Fruit fly (Drosophila melanogaster) whole organism, embryonic: ENCODE measurements around the gene CG43645.
A peak's percentile ranks its signal among the peaks of the same experiment; 100 is the strongest.

Source experiments
- Atf3 ChIP-seq: fragments of 200-800 bp; sonication (Bioruptor generic); optimal IDR thresholded peaks from 3 replicates; lab custom pipeline; 2016; ENCODE audit warnings: missing biosample characterization, missing genetic modification characterization
- CG10979 ChIP-seq: fragments of 200-800 bp; sonication (Bioruptor generic); optimal IDR thresholded peaks from 2 replicates; lab custom pipeline; 2018; ENCODE audit warnings: missing biosample characterization, mild to moderate bottlenecking, missing genetic modification characterization, moderate library complexity
- CG13775 ChIP-seq: fragments of 200-800 bp; sonication (Bioruptor generic); optimal IDR thresholded peaks from 3 replicates; lab custom pipeline; 2017; ENCODE audit warnings: missing biosample characterization, mild to moderate bottlenecking, missing genetic modification characterization
- CG14441 ChIP-seq: fragments of 200-800 bp; sonication (Bioruptor generic); IDR thresholded peaks from 2 replicates; pipeline ENCODE4 v1.3.6; 2022; ENCODE audit warnings: missing biosample characterization, missing genetic modification characterization
- CG15269 ChIP-seq: fragments of 200-800 bp; sonication (Bioruptor generic); optimal IDR thresholded peaks from 2 replicates; lab custom pipeline; 2018; ENCODE audit warnings: missing biosample characterization, mild to moderate bottlenecking, missing genetic modification characterization, moderate library complexity
- CG15601 ChIP-seq: fragments of 200-800 bp; sonication (Bioruptor generic); optimal IDR thresholded peaks from 3 replicates; lab custom pipeline; 2019; ENCODE audit warnings: missing biosample characterization, mild to moderate bottlenecking, missing genetic modification characterization, moderate library complexity
- CG15696 ChIP-seq: fragments of 200-800 bp; sonication (Bioruptor generic); optimal IDR thresholded peaks from 2 replicates; lab custom pipeline; 2019; ENCODE audit warnings: missing biosample characterization, mild to moderate bottlenecking, missing genetic modification characterization, moderate library complexity
- CG17568 ChIP-seq: fragments of 200-800 bp; sonication (Bioruptor generic); optimal IDR thresholded peaks from 2 replicates; lab custom pipeline; 2018; ENCODE audit warnings: missing biosample characterization, mild to moderate bottlenecking, missing genetic modification characterization, moderate library complexity
- CG18011 ChIP-seq: fragments of 200-800 bp; sonication (Bioruptor generic); optimal IDR thresholded peaks from 2 replicates; lab custom pipeline; 2017; ENCODE audit warnings: missing biosample characterization, missing genetic modification characterization, mild to moderate bottlenecking, moderate library complexity, missing genotype
- CG18262 ChIP-seq: fragments of 200-800 bp; optimal IDR thresholded peaks from 3 replicates; lab custom pipeline; 2019; ENCODE audit warnings: missing biosample characterization, mild to moderate bottlenecking, missing genetic modification characterization, moderate library complexity
- CG18619 ChIP-seq: fragments of 200-800 bp; sonication (Bioruptor generic); optimal IDR thresholded peaks from 3 replicates; lab custom pipeline; 2017; ENCODE audit warnings: missing biosample characterization, mild to moderate bottlenecking, missing genetic modification characterization
- CG34224 ChIP-seq: fragments of 200-800 bp; sonication (Bioruptor generic); IDR thresholded peaks from 3 replicates; pipeline ENCODE4 v1.3.6; 2022; ENCODE audit warnings: missing biosample characterization, missing genetic modification characterization; ENCODE audit not compliant: partially characterized antibody
- CG6765 ChIP-seq: fragments of 200-800 bp; sonication (Bioruptor generic); optimal IDR thresholded peaks from 3 replicates; lab custom pipeline; 2017; ENCODE audit warnings: missing biosample characterization, mild to moderate bottlenecking, missing genetic modification characterization
- CG7271 ChIP-seq: fragments of 200-800 bp; sonication (Bioruptor generic); optimal IDR thresholded peaks from 2 replicates; lab custom pipeline; 2018; ENCODE audit warnings: missing biosample characterization, mild to moderate bottlenecking, missing genetic modification characterization, moderate library complexity
- CG9437 ChIP-seq: fragments of 200-800 bp; sonication (Bioruptor generic); optimal IDR thresholded peaks from 2 replicates; lab custom pipeline; 2018; ENCODE audit warnings: missing biosample characterization, mild to moderate bottlenecking, missing genetic modification characterization
- Chrac-16 ChIP-seq: fragments of 200-800 bp; sonication (Bioruptor generic); optimal IDR thresholded peaks from 3 replicates; lab custom pipeline; 2016; ENCODE audit warnings: missing biosample characterization, missing genetic modification characterization
- Lhr ChIP-seq: fragments of 200-800 bp; sonication (Bioruptor generic); optimal IDR thresholded peaks from 3 replicates; lab custom pipeline; 2017; ENCODE audit warnings: mild to moderate bottlenecking, missing biosample characterization, missing genetic modification reagents, missing genetic modification characterization
- MTF-1 ChIP-seq: fragments of 200-800 bp; sonication (Bioruptor generic); optimal IDR thresholded peaks from 2 replicates; lab custom pipeline; 2018; ENCODE audit warnings: missing biosample characterization, mild to moderate bottlenecking, missing genetic modification characterization, borderline replicate concordance
- Med ChIP-seq: fragments of 200-800 bp; sonication (Bioruptor generic); peaks from one replicate; lab custom pipeline; 2016; ENCODE audit warnings: missing biosample characterization, missing genetic modification characterization, mild to moderate bottlenecking, inconsistent platforms, moderate library complexity
- Myb ChIP-seq: fragments of 200-800 bp; sonication (Bioruptor generic); optimal IDR thresholded peaks from 2 replicates; lab custom pipeline; 2016; ENCODE audit warnings: missing biosample characterization, missing genetic modification characterization
- Oli ChIP-seq: fragments of 200-800 bp; sonication (Bioruptor generic); optimal IDR thresholded peaks from 2 replicates; lab custom pipeline; 2018; ENCODE audit warnings: missing biosample characterization, mild to moderate bottlenecking, missing genetic modification characterization, moderate library complexity
- Rfx ChIP-seq: fragments of 200-800 bp; sonication (Bioruptor generic); IDR thresholded peaks from 2 replicates; pipeline ENCODE4 v1.3.6; 2022; ENCODE audit warnings: missing biosample characterization, missing genetic modification characterization
- Taf1 ChIP-seq: fragments of 200-800 bp; sonication (Bioruptor generic); IDR thresholded peaks from 2 replicates; pipeline ENCODE4 v1.3.6; 2022; ENCODE audit warnings: missing biosample characterization, missing genetic modification characterization
- Trl ChIP-seq, 3 experiments: fragments of >200 bp in 2 of 3; fragments of 200-800 bp in 1 of 3; sonication (Bioruptor generic) in 1 of 3; optimal IDR thresholded peaks; 2 replicates in 1 of 3; 3 replicates in 2 of 3; lab custom pipeline; 2016 to 2017; ENCODE audit warnings: missing biosample characterization in 1 of 3, missing genetic modification characterization in 1 of 3
- Vsx1 ChIP-seq: fragments of 200-800 bp; sonication (Bioruptor generic); optimal IDR thresholded peaks from 2 replicates; lab custom pipeline; 2017; ENCODE audit warnings: missing biosample characterization, mild to moderate bottlenecking, missing genetic modification characterization, missing genetic modification reagents
- Xrp1 ChIP-seq: fragments of 200-800 bp; sonication (Bioruptor generic); IDR thresholded peaks from 2 replicates; pipeline ENCODE4 v1.3.6; 2022; ENCODE audit warnings: missing biosample characterization, missing genetic modification characterization
- ase ChIP-seq: fragments of 200-800 bp; sonication (Bioruptor generic); IDR thresholded peaks from 3 replicates; pipeline ENCODE4 v1.3.6; 2022; ENCODE audit warnings: missing biosample characterization, missing genetic modification characterization
- cg ChIP-seq: fragments of 200-800 bp; sonication (Bioruptor generic); optimal IDR thresholded peaks from 3 replicates; lab custom pipeline; 2019; ENCODE audit warnings: missing biosample characterization, mild to moderate bottlenecking, missing genetic modification characterization, moderate library complexity
- dm ChIP-seq: fragments of 200-800 bp; sonication (Bioruptor generic); optimal IDR thresholded peaks from 3 replicates; lab custom pipeline; 2016; ENCODE audit warnings: missing biosample characterization, missing genetic modification characterization
- ems ChIP-seq: fragments of 200-800 bp; sonication (Bioruptor generic); optimal IDR thresholded peaks from 3 replicates; lab custom pipeline; 2016; ENCODE audit warnings: missing biosample characterization, missing genetic modification characterization
- ewg ChIP-seq: fragments of 200-800 bp; sonication (Bioruptor generic); optimal IDR thresholded peaks from 3 replicates; lab custom pipeline; 2017; ENCODE audit warnings: mild to moderate bottlenecking, missing biosample characterization, missing genetic modification reagents, missing genetic modification characterization
- fd102C ChIP-seq: fragments of 200-800 bp; sonication (Bioruptor generic); optimal IDR thresholded peaks from 2 replicates; lab custom pipeline; 2018; ENCODE audit warnings: missing biosample characterization, mild to moderate bottlenecking, missing genetic modification characterization, moderate library complexity
- gcm ChIP-seq: fragments of 200-800 bp; sonication (Bioruptor generic); optimal IDR thresholded peaks from 2 replicates; lab custom pipeline; 2019; ENCODE audit warnings: missing biosample characterization, mild to moderate bottlenecking, missing genetic modification characterization, moderate library complexity
- inv ChIP-seq: fragments of 200-800 bp; sonication (Bioruptor generic); IDR thresholded peaks from 2 replicates; pipeline ENCODE4 v1.3.6; 2022; ENCODE audit warnings: missing biosample characterization, missing genetic modification characterization; ENCODE audit not compliant: partially characterized antibody
- lab ChIP-seq: fragments of 200-800 bp; sonication (Bioruptor generic); optimal IDR thresholded peaks from 3 replicates; lab custom pipeline; 2017; ENCODE audit warnings: missing biosample characterization, missing genetic modification characterization, mild to moderate bottlenecking, moderate library complexity, missing genetic modification reagents
- mld ChIP-seq: fragments of 200-800 bp; sonication (Bioruptor generic); IDR thresholded peaks from 3 replicates; pipeline ENCODE4 v1.3.6; 2022; ENCODE audit warnings: missing biosample characterization, missing genetic modification characterization; ENCODE audit not compliant: partially characterized antibody
- nerfin-1 ChIP-seq: fragments of 200-800 bp; sonication (Bioruptor generic); optimal IDR thresholded peaks from 3 replicates; lab custom pipeline; 2019; ENCODE audit warnings: missing biosample characterization, mild to moderate bottlenecking, missing genetic modification characterization, moderate library complexity
- nmo ChIP-seq: fragments of 200-800 bp; sonication (Bioruptor generic); optimal IDR thresholded peaks from 2 replicates; lab custom pipeline; 2018; ENCODE audit warnings: missing biosample characterization, mild to moderate bottlenecking, missing genetic modification characterization, moderate library complexity
- ranshi ChIP-seq: fragments of 200-800 bp; sonication (Bioruptor generic); IDR thresholded peaks from 2 replicates; pipeline ENCODE4 v1.3.6; 2022; ENCODE audit warnings: missing biosample characterization, missing genetic modification characterization
- sna ChIP-seq: fragments of 200-800 bp; sonication (Bioruptor generic); IDR thresholded peaks from 2 replicates; pipeline ENCODE4 v1.3.6; 2022; ENCODE audit warnings: missing biosample characterization, missing genetic modification characterization; ENCODE audit not compliant: partially characterized antibody
- stc ChIP-seq: fragments of 200-800 bp; sonication (Bioruptor generic); IDR thresholded peaks from 2 replicates; pipeline ENCODE4 v1.3.6; 2022; ENCODE audit warnings: missing biosample characterization, missing genetic modification characterization
- trem ChIP-seq: fragments of 200-800 bp; optimal IDR thresholded peaks from 3 replicates; lab custom pipeline; 2019; ENCODE audit warnings: missing biosample characterization, mild to moderate bottlenecking, missing genetic modification characterization, moderate library complexity

The CG43645 gene

DNA sequence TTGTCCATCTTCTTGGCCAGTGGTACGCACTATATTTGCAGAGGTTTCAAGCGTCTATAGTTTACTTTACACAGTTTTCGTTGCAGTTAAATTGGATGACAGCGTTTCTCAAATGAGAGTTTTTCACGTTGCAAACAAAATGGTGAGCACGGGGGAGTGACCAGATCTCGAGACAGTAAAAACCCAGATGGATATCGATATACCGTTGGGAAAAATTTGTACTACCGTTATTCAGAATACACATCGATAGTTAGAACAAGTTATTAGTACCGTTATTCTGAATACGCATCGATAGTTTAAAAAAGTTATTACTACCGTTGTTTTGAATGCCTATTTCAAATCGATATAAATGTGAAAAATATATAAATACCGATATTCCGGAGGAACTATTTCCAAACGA is 7.8 kb upstream of the CG43645 start, which contains the start of gene cass (continued):
- TF ChIP-seq CG7271 (tag; lab: Kevin White, UChicago) (peak; percentile 32), CG15601 (tag; lab: Kevin White, UChicago) (peak; percentile 33), inv (GFP tag; lab: Robert Waterston, UW) (peak; percentile 85), CG9437 (no peak), CG18619 (GFP tag; lab: Kevin White, UChicago) (no peak), CG14441 (GFP tag; lab: Robert Waterston, UW) (no peak), CG18011 (no peak), lab (no peak), MTF-1 (no peak), ranshi (GFP tag; lab: Robert Waterston, UW) (no peak), fd102C (GFP tag; lab: Kevin White, UChicago) (no peak), CG6765 (GFP tag; lab: Kevin White, UChicago) (no peak), Med (GFP tag; lab: Kevin White, UChicago) (peak; percentile 77), Myb (GFP tag; lab: Kevin White, UChicago) (peak; percentile 88), Rfx (GFP tag; lab: Robert Waterston, UW) (no peak), Lhr (peak; percentile 36), CG18262 (tag; lab: Kevin White, UChicago) (peak; percentile 13), nerfin-1 (tag; lab: Kevin White, UChicago) (peak; percentile 45), Xrp1 (no peak), Oli (tag; lab: Kevin White, UChicago) (no peak), cg (GFP tag; lab: Kevin White, UChicago) (no peak), gcm (no peak), sna (peak; percentile 82), CG34224 (peak; percentile 92), CG15269 (tag; lab: Kevin White, UChicago) (peak; percentile 23), ems (GFP tag; lab: Kevin White, UChicago) (no peak), trem (peak; percentile 82), Taf1 (GFP tag; lab: Robert Waterston, UW) (no peak), Atf3 (GFP tag; lab: Kevin White, UChicago) (no peak), stc (GFP tag; lab: Robert Waterston, UW) (no peak), mld (GFP tag; lab: Robert Waterston, UW) (peak; percentile 88), CG17568 (no peak), dm (GFP tag; lab: Kevin White, UChicago) (peak; percentile 46), CG10979 (tag; lab: Kevin White, UChicago) (no peak), Vsx1 (GFP tag; lab: Kevin White, UChicago) (no peak), Chrac-16 (GFP tag; lab: Kevin White, UChicago) (no peak), CG15696 (tag; lab: Kevin White, UChicago) (no peak), Trl (optimal IDR thresholded peaks at IDR 0.05; lab: Kevin White, UChicago) (no peak), Trl (GFP tag; optimal IDR thresholded peaks at IDR 0.05; lab: Kevin White, UChicago) (no peak), nmo (GFP tag; lab: Kevin White, UChicago) (peak; percentile 59), ase (GFP tag; lab: Robert Waterston, UW) (no peak), ewg (GFP tag; lab: Kevin White, UChicago) (no peak), CG13775 (no peak)
